Fruit fly (Drosophila melanogaster): Measurements from ENCODE around the gene slp2.

DNA sequence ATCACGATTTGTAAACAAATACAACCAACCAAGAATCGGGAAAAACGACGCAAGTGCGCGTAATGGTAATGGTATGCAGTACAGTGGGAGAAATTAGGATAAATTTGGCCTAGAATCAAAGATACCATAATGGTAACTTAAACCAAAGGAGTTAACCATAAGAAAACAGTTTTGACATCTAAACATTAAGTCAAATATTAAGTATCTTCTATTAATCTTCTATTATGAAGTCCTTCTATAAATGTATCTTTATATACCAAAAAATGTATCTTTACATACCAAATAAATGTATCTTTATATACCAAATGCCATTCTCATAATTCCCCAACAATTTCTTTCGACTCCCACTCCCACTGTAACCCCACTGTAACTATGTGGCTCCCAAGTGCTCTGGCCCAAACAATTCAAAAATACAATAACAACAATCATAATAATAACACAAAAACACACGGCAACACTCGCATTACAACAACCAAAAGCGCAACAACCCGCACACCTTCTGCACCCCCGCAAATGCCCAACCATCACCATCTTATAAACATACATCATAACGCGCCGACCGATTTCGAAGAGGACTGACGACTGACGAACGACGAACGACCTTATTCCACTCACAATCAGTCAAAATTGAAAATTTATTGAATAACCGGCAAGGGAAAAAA lies 19.0 kb downstream of the slp2 start:
- TF ChIP-seq usp (GFP tag; optimal IDR thresholded peaks at IDR 0.05), result no peak
- TF ChIP-seq pan (optimal IDR thresholded peaks at IDR 0.05), result no peak
